In the genomic region with DNA sequence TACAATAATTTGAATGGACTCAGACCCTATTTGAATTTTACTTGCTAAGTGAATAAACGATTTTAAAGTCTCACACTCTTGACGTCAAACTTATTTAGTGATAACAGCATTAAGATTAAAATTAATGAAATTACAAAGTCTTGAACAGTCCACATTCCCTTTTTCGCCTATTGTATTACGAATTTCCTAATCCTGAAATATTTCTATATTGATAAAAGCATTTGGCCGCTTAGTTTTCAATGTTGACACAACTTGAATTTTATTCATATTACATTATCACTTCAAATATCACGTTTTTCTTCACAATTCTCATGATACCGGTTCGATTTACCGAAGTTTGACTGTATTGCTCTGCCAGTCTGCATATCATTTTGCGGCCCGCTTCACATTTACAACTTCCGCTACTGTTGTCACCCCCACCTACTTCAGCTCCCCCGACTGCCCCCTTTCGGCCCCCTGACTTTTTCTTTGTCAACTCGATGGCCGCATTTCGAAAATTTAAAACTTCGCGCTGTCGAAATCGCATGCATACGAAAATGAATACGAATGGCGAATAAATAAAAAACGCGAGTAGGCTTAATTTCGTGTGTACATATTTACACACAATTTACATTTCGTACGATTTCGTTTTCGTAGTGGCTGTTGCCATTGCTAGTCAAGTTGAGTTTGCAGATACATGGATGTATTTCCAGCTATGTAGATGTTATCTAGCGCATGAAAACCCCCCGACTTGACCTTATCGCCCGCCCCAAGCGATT, we compare ENCODE assay signal across 1 fruit fly cellular context.
TF ChIP-seq lines count a peak whose summit lies in the region.

No protein-coding gene starts in this region.

TF ChIP-seq in whole organism, embryonic, 481 proteins besides CTCF, POLR2A, EP300 and RAD21 (continued from another document and continues in another):
- no peak for TF ChIP-seq H2.0 (GFP tag; IDR thresholded peaks at IDR 0.05; lab: Robert Waterston, UW)
- no peak for TF ChIP-seq CG2129 (GFP tag; IDR thresholded peaks at IDR 0.05; lab: Robert Waterston, UW; ENCODE audit: partially characterized antibody)
- peak; percentile 36 for TF ChIP-seq CG9437 (GFP tag; optimal IDR thresholded peaks at IDR 0.05; lab: Kevin White, UChicago)
- no peak for TF ChIP-seq CG30020 (tag; optimal IDR thresholded peaks at IDR 0.05; lab: Kevin White, UChicago)
- TF ChIP-seq CG11560 (tag; IDR thresholded peaks at IDR 0.05; lab: Robert Waterston, UW) = no peak
- no peak for TF ChIP-seq run (tag; optimal IDR thresholded peaks at IDR 0.05; lab: Kevin White, UChicago)
- TF ChIP-seq CG4854 (GFP tag; optimal IDR thresholded peaks at IDR 0.05; lab: Kevin White, UChicago) = no peak
- peak; percentile 7 for TF ChIP-seq CG4820 (GFP tag; optimal IDR thresholded peaks at IDR 0.05; lab: Kevin White, UChicago)
- TF ChIP-seq CG7745 (tag; optimal IDR thresholded peaks at IDR 0.05; lab: Kevin White, UChicago) = no peak
- TF ChIP-seq ewg (GFP tag; optimal IDR thresholded peaks at IDR 0.05; lab: Kevin White, UChicago) = no peak
- TF ChIP-seq fd3F (GFP tag; optimal IDR thresholded peaks at IDR 0.05; lab: Kevin White, UChicago) = peak; percentile 35
- TF ChIP-seq CG4730 (GFP tag; IDR thresholded peaks at IDR 0.05; lab: Robert Waterston, UW) = no peak
- no peak for TF ChIP-seq CG9932 (GFP tag; IDR thresholded peaks at IDR 0.05; lab: Robert Waterston, UW)
- TF ChIP-seq abd-A (tag; optimal IDR thresholded peaks at IDR 0.05; lab: Kevin White, UChicago) = peak; percentile 88
- no peak for TF ChIP-seq CG5180 (GFP tag; optimal IDR thresholded peaks at IDR 0.05; lab: Kevin White, UChicago)
- TF ChIP-seq Tbp (GFP tag; optimal IDR thresholded peaks at IDR 0.05; lab: Kevin White, UChicago) = no peak
- TF ChIP-seq CG15073 (GFP tag; optimal IDR thresholded peaks at IDR 0.05; lab: Kevin White, UChicago) = no peak
- no peak; the same call in 1 of the 2 replicates for TF ChIP-seq gsb (GFP tag; IDR thresholded peaks at IDR 0.05; lab: Robert Waterston, UW)
- no peak for TF ChIP-seq CG11398 (GFP tag; optimal IDR thresholded peaks at IDR 0.05; lab: Kevin White, UChicago)
- peak; percentile 69 for TF ChIP-seq CG12769 (tag; optimal IDR thresholded peaks at IDR 0.05; lab: Kevin White, UChicago)
- no peak for TF ChIP-seq CG17186 (GFP tag; optimal IDR thresholded peaks at IDR 0.05; lab: Kevin White, UChicago)
- TF ChIP-seq Ptx1 (GFP tag; IDR thresholded peaks at IDR 0.05; lab: Robert Waterston, UW) = peak; percentile 37; the same call in 1 of the 2 replicates
- no peak for TF ChIP-seq NC2β (GFP tag; optimal IDR thresholded peaks at IDR 0.05; lab: Kevin White, UChicago)
- TF ChIP-seq Dref (GFP tag; IDR thresholded peaks at IDR 0.05; lab: Robert Waterston, UW) = no peak
- no peak for TF ChIP-seq CG8478 (optimal IDR thresholded peaks at IDR 0.05; lab: Kevin White, UChicago)
- peak; percentile 80 for TF ChIP-seq CG13296 (GFP tag; optimal IDR thresholded peaks at IDR 0.05; lab: Kevin White, UChicago)
- no peak for TF ChIP-seq Spps (tag; optimal IDR thresholded peaks at IDR 0.05; lab: Kevin White, UChicago)
- no peak for TF ChIP-seq nom (GFP tag; optimal IDR thresholded peaks at IDR 0.05; lab: Kevin White, UChicago)
- no peak for TF ChIP-seq pita (GFP tag; optimal IDR thresholded peaks at IDR 0.05; lab: Kevin White, UChicago)
- 0 out of 3 replicates have a peak, but pooled peaks have one; percentile 42 for TF ChIP-seq sr (GFP tag; IDR thresholded peaks at IDR 0.05; lab: Robert Waterston, UW)
- peak; percentile 78 for TF ChIP-seq lab (GFP tag; optimal IDR thresholded peaks at IDR 0.05; lab: Kevin White, UChicago)
- peak; percentile 58; the same call in 1 of the 2 replicates for TF ChIP-seq aop (GFP tag; IDR thresholded peaks at IDR 0.05; lab: Robert Waterston, UW)
- no peak for TF ChIP-seq ken (GFP tag; IDR thresholded peaks at IDR 0.05; lab: Robert Waterston, UW)
- TF ChIP-seq zen2 (GFP tag; IDR thresholded peaks at IDR 0.05; lab: Robert Waterston, UW; ENCODE audit: partially characterized antibody) = no peak
- TF ChIP-seq mirr (GFP tag; optimal IDR thresholded peaks at IDR 0.05; lab: Kevin White, UChicago) = peak; percentile 89
- TF ChIP-seq bigmax (GFP tag; optimal IDR thresholded peaks at IDR 0.05; lab: Kevin White, UChicago) = no peak
- peak; percentile 21 for TF ChIP-seq CG10979 (tag; optimal IDR thresholded peaks at IDR 0.05; lab: Kevin White, UChicago)
- no peak for TF ChIP-seq CG11085 (GFP tag; IDR thresholded peaks at IDR 0.05; lab: Robert Waterston, UW)
- no peak for TF ChIP-seq wdn (GFP tag; IDR thresholded peaks at IDR 0.05; lab: Robert Waterston, UW)
- TF ChIP-seq Dll (GFP tag; IDR thresholded peaks at IDR 0.05; lab: Robert Waterston, UW; ENCODE audit: partially characterized antibody) = no peak
- TF ChIP-seq CG6272 (GFP tag; IDR thresholded peaks at IDR 0.05; lab: Robert Waterston, UW) = peak; percentile 19; the same call in 1 of the 2 replicates
- TF ChIP-seq CG12299 (tag; optimal IDR thresholded peaks at IDR 0.05; lab: Kevin White, UChicago) = peak; percentile 21
- peak; percentile 5 for TF ChIP-seq Blimp-1 (GFP tag; optimal IDR thresholded peaks at IDR 0.05; lab: Kevin White, UChicago)
- peak; percentile 21; the same call in 1 of the 3 replicates for TF ChIP-seq CG14050 (GFP tag; IDR thresholded peaks at IDR 0.05; lab: Robert Waterston, UW)
- no peak for TF ChIP-seq CkIIα-i1 (GFP tag; IDR thresholded peaks at IDR 0.05; lab: Robert Waterston, UW)
- no peak for TF ChIP-seq Taf1 (GFP tag; IDR thresholded peaks at IDR 0.05; lab: Robert Waterston, UW)
- TF ChIP-seq trh (GFP tag; optimal IDR thresholded peaks at IDR 0.05; lab: Kevin White, UChicago) = no peak
- TF ChIP-seq lmd (GFP tag; IDR thresholded peaks at IDR 0.05; lab: Robert Waterston, UW) = peak; percentile 44; the same call in 1 of the 2 replicates
- peak; percentile 16 for TF ChIP-seq Dip3 (GFP tag; optimal IDR thresholded peaks at IDR 0.05; lab: Kevin White, UChicago)
- no peak for TF ChIP-seq lov (optimal IDR thresholded peaks at IDR 0.05; lab: Kevin White, UChicago)
- TF ChIP-seq lov (GFP tag; IDR thresholded peaks at IDR 0.05; lab: Robert Waterston, UW) = no peak
- TF ChIP-seq h (optimal IDR thresholded peaks at IDR 0.05; lab: Kevin White, UChicago) = no peak
- TF ChIP-seq ase (GFP tag; IDR thresholded peaks at IDR 0.05; lab: Robert Waterston, UW) = no peak
- TF ChIP-seq croc (GFP tag; conservative IDR thresholded peaks at IDR 0.05; lab: Robert Waterston, UW) = no peak
- peak; percentile 38 for TF ChIP-seq Rfx (GFP tag; IDR thresholded peaks at IDR 0.05; lab: Robert Waterston, UW)
- TF ChIP-seq lbe (GFP tag; optimal IDR thresholded peaks at IDR 0.05; lab: Kevin White, UChicago) = no peak
- peak; percentile 50 for TF ChIP-seq E2f2 (GFP tag; IDR thresholded peaks at IDR 0.05; lab: Robert Waterston, UW)
- no peak for TF ChIP-seq emc (GFP tag; optimal IDR thresholded peaks at IDR 0.05; lab: Kevin White, UChicago)
- TF ChIP-seq CG7963 (GFP tag; IDR thresholded peaks at IDR 0.05; lab: Robert Waterston, UW; ENCODE audit: partially characterized antibody) = no peak
- peak; percentile 15 for TF ChIP-seq CG1233 (GFP tag; optimal IDR thresholded peaks at IDR 0.05; lab: Kevin White, UChicago)
- no peak for TF ChIP-seq Opbp (GFP tag; IDR thresholded peaks at IDR 0.05; lab: Robert Waterston, UW; ENCODE audit: partially characterized antibody)
- no peak for TF ChIP-seq HmgD (GFP tag; optimal IDR thresholded peaks at IDR 0.05; lab: Kevin White, UChicago)
- TF ChIP-seq Abd-B (GFP tag; optimal IDR thresholded peaks at IDR 0.05; lab: Kevin White, UChicago) = peak; percentile 7
- no peak for TF ChIP-seq org-1 (GFP tag; optimal IDR thresholded peaks at IDR 0.05; lab: Kevin White, UChicago)
- TF ChIP-seq nerfin-1 (tag; optimal IDR thresholded peaks at IDR 0.05; lab: Kevin White, UChicago) = no peak
- peak; percentile 19 for TF ChIP-seq Hmx (GFP tag; optimal IDR thresholded peaks at IDR 0.05; lab: Kevin White, UChicago)
- TF ChIP-seq Kr (GFP tag; optimal IDR thresholded peaks at IDR 0.05; lab: Kevin White, UChicago) = no peak
- no peak for TF ChIP-seq stwl (tag; optimal IDR thresholded peaks at IDR 0.05; lab: Kevin White, UChicago)
- no peak for TF ChIP-seq Doc3 (GFP tag; IDR thresholded peaks at IDR 0.05; lab: Robert Waterston, UW; ENCODE audit: partially characterized antibody)
- TF ChIP-seq CG8944 (GFP tag; optimal IDR thresholded peaks at IDR 0.05; lab: Kevin White, UChicago) = no peak
- TF ChIP-seq Oaz (GFP tag; IDR thresholded peaks at IDR 0.05; lab: Robert Waterston, UW) = no peak
- no peak for TF ChIP-seq CG8359 (GFP tag; optimal IDR thresholded peaks at IDR 0.05; lab: Kevin White, UChicago; ENCODE audit: borderline replicate concordance)
- TF ChIP-seq CG18476 (GFP tag; optimal IDR thresholded peaks at IDR 0.05; lab: Kevin White, UChicago) = no peak
- peak; percentile 29 for TF ChIP-seq CG2712 (tag; optimal IDR thresholded peaks at IDR 0.05; lab: Kevin White, UChicago)
- no peak for TF ChIP-seq nerfin-2 (GFP tag; IDR thresholded peaks at IDR 0.05; lab: Robert Waterston, UW; ENCODE audit: partially characterized antibody)
- TF ChIP-seq cad (GFP tag; optimal IDR thresholded peaks at IDR 0.05; lab: Kevin White, UChicago) = no peak
- no peak for TF ChIP-seq Lpt (GFP tag; optimal IDR thresholded peaks at IDR 0.05; lab: Kevin White, UChicago)
- peak in 1 of 2 experiments; percentile 80 for TF ChIP-seq eve (GFP tag; optimal IDR thresholded peaks at IDR 0.05; lab: Kevin White, UChicago)
- TF ChIP-seq Xrp1 (GFP tag; IDR thresholded peaks at IDR 0.05; lab: Robert Waterston, UW) = no peak; the same call in 1 of the 2 replicates
- TF ChIP-seq sob (GFP tag; IDR thresholded peaks at IDR 0.05; lab: Robert Waterston, UW) = 0 out of 2 replicates have a peak, but pooled peaks have one; percentile 23
- TF ChIP-seq CG8281 (tag; optimal IDR thresholded peaks at IDR 0.05; lab: Kevin White, UChicago) = no peak
- TF ChIP-seq ato (GFP tag; IDR thresholded peaks at IDR 0.05; lab: Robert Waterston, UW; ENCODE audit: partially characterized antibody) = no peak
- 0 out of 2 replicates have a peak, but pooled peaks have one; percentile 23 for TF ChIP-seq CG32772 (GFP tag; IDR thresholded peaks at IDR 0.05; lab: Robert Waterston, UW)
- no peak for TF ChIP-seq CG13123 (GFP tag; optimal IDR thresholded peaks at IDR 0.05; lab: Kevin White, UChicago)
- peak; percentile 32 for TF ChIP-seq CG6813 (GFP tag; optimal IDR thresholded peaks at IDR 0.05; lab: Kevin White, UChicago)
- TF ChIP-seq Vsx1 (GFP tag; optimal IDR thresholded peaks at IDR 0.05; lab: Kevin White, UChicago) = no peak
- TF ChIP-seq dimm (GFP tag; IDR thresholded peaks at IDR 0.05; lab: Robert Waterston, UW) = no peak
- TF ChIP-seq cwo (GFP tag; optimal IDR thresholded peaks at IDR 0.05; lab: Kevin White, UChicago) = peak; percentile 21
- no peak for TF ChIP-seq sim (GFP tag; IDR thresholded peaks at IDR 0.05; lab: Robert Waterston, UW)
- TF ChIP-seq Bteb2 (GFP tag; optimal IDR thresholded peaks at IDR 0.05; lab: Kevin White, UChicago) = no peak
- TF ChIP-seq CG10366 (GFP tag; IDR thresholded peaks at IDR 0.05; lab: Robert Waterston, UW) = no peak
- peak; percentile 79 for TF ChIP-seq CG7987 (GFP tag; optimal IDR thresholded peaks at IDR 0.05; lab: Kevin White, UChicago)
- peak; percentile 34 for TF ChIP-seq CG13894 (tag; optimal IDR thresholded peaks at IDR 0.05; lab: Kevin White, UChicago)
- 0 out of 2 replicates have a peak, but pooled peaks have one; percentile 44 for TF ChIP-seq Atf6 (GFP tag; IDR thresholded peaks at IDR 0.05; lab: Robert Waterston, UW)
- TF ChIP-seq CoRest (tag; optimal IDR thresholded peaks at IDR 0.05; lab: Kevin White, UChicago) = peak; percentile 69
- TF ChIP-seq Chrac-16 (GFP tag; optimal IDR thresholded peaks at IDR 0.05; lab: Kevin White, UChicago) = no peak
- TF ChIP-seq ERR (GFP tag; optimal IDR thresholded peaks at IDR 0.05; lab: Kevin White, UChicago) = no peak
- TF ChIP-seq Dip2 (GFP tag; IDR thresholded peaks at IDR 0.05; lab: Robert Waterston, UW) = no peak
- no peak for TF ChIP-seq CG18619 (GFP tag; optimal IDR thresholded peaks at IDR 0.05; lab: Kevin White, UChicago)
- TF ChIP-seq gem (tag; optimal IDR thresholded peaks at IDR 0.05; lab: Kevin White, UChicago) = peak; percentile 64
- no peak for TF ChIP-seq Jarid2 (GFP tag; optimal IDR thresholded peaks at IDR 0.05; lab: Kevin White, UChicago)
- no peak for TF ChIP-seq Myb (GFP tag; optimal IDR thresholded peaks at IDR 0.05; lab: Kevin White, UChicago)
- TF ChIP-seq B-H1 (GFP tag; IDR thresholded peaks at IDR 0.05; lab: Robert Waterston, UW) = no peak; the same call in 2 of the 3 replicates
- TF ChIP-seq dysf (GFP tag; IDR thresholded peaks at IDR 0.05; lab: Robert Waterston, UW) = peak; percentile 22; the same call in 1 of the 3 replicates
- no peak for TF ChIP-seq CG12744 (GFP tag; optimal IDR thresholded peaks at IDR 0.05; lab: Kevin White, UChicago)
- TF ChIP-seq CG8765 (GFP tag; IDR thresholded peaks at IDR 0.05; lab: Robert Waterston, UW) = no peak
- no peak for TF ChIP-seq Antp (GFP tag; optimal IDR thresholded peaks at IDR 0.05; lab: Kevin White, UChicago)
- TF ChIP-seq oc (tag; optimal IDR thresholded peaks at IDR 0.05; lab: Kevin White, UChicago) = no peak
- TF ChIP-seq crol (GFP tag; IDR thresholded peaks at IDR 0.05; lab: Robert Waterston, UW) = peak; percentile 83
- no peak for TF ChIP-seq CG3847 (GFP tag; IDR thresholded peaks at IDR 0.05; lab: Robert Waterston, UW)
- TF ChIP-seq CG15514 (GFP tag; optimal IDR thresholded peaks at IDR 0.05; lab: Kevin White, UChicago) = peak; percentile 53
- TF ChIP-seq CG2199 (GFP tag; IDR thresholded peaks at IDR 0.05; lab: Robert Waterston, UW) = no peak
- TF ChIP-seq CG32532 (GFP tag; IDR thresholded peaks at IDR 0.05; lab: Robert Waterston, UW) = peak; percentile 13; the same call in 1 of the 2 replicates
- TF ChIP-seq bbx (GFP tag; IDR thresholded peaks at IDR 0.05; lab: Robert Waterston, UW; ENCODE audit: partially characterized antibody) = no peak
- TF ChIP-seq Sry-β (GFP tag; optimal IDR thresholded peaks at IDR 0.05; lab: Kevin White, UChicago) = no peak
- peak; percentile 46 for TF ChIP-seq phol (tag; optimal IDR thresholded peaks at IDR 0.05; lab: Kevin White, UChicago)
- TF ChIP-seq Dek (tag; optimal IDR thresholded peaks at IDR 0.05; lab: Kevin White, UChicago) = peak; percentile 3
- peak; percentile 87 for TF ChIP-seq grau (tag; optimal IDR thresholded peaks at IDR 0.05; lab: Kevin White, UChicago)
- TF ChIP-seq toy (GFP tag; IDR thresholded peaks at IDR 0.05; lab: Robert Waterston, UW) = no peak
- TF ChIP-seq ro (GFP tag; IDR thresholded peaks at IDR 0.05; lab: Robert Waterston, UW) = no peak
- no peak for TF ChIP-seq CG13287 (GFP tag; IDR thresholded peaks at IDR 0.05; lab: Robert Waterston, UW; ENCODE audit: partially characterized antibody)
- peak; percentile 67 for TF ChIP-seq HHEX (GFP tag; optimal IDR thresholded peaks at IDR 0.05; lab: Kevin White, UChicago)
- no peak for TF ChIP-seq sima (GFP tag; optimal IDR thresholded peaks at IDR 0.05; lab: Kevin White, UChicago)
